Worm (Caenorhabditis elegans): ENCODE results near the gene nas-4.

DNA sequence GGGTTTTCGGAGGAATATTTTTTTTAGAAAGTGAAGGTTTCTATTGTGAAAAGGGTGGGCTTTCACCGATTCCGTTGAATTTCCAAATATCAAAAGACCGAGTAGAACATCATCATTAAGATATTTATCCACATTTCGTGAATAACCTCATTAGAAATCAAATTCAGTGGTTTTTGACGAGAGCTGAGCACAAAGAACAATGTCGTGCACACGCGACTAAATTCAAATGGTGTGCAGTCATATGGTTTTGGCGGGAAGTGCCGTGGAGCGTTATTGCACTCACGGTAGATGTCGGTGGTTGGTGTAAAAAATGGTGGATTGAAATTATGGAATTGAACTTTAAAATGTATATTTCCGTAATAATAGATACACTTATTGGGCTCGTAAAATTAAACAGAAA lies 37.2 kb upstream of the nas-4 start:
- TF ChIP-seq hmg-4 (GFP tag; optimal IDR thresholded peaks at IDR 0.05) (no peak), ama-1 (optimal IDR thresholded peaks at IDR 0.05) (no peak), pes-1 (GFP tag; IDR thresholded peaks at IDR 0.05) (no peak), B0310.2 (tag; optimal IDR thresholded peaks at IDR 0.05) (no peak), flt-1 (GFP tag; IDR thresholded peaks at IDR 0.05) (no peak), ets-7 (tag; optimal IDR thresholded peaks at IDR 0.05) (no peak), sea-1 (GFP tag; conservative IDR thresholded peaks at IDR 0.05) (no peak), ceh-13 (GFP tag; optimal IDR thresholded peaks at IDR 0.05) (no peak), scrt-1 (GFP tag; IDR thresholded peaks at IDR 0.05) (no peak), F13C5.2 (tag; optimal IDR thresholded peaks at IDR 0.05) (no peak), tra-4 (tag; optimal IDR thresholded peaks at IDR 0.05) (no peak), aly-1 (tag; optimal IDR thresholded peaks at IDR 0.05) (no peak), tbx-11 (GFP tag; IDR thresholded peaks at IDR 0.05) (no peak)
